Worm (Caenorhabditis elegans): ENCODE data around the gene pqn-31.

The pqn-31 gene

DNA sequence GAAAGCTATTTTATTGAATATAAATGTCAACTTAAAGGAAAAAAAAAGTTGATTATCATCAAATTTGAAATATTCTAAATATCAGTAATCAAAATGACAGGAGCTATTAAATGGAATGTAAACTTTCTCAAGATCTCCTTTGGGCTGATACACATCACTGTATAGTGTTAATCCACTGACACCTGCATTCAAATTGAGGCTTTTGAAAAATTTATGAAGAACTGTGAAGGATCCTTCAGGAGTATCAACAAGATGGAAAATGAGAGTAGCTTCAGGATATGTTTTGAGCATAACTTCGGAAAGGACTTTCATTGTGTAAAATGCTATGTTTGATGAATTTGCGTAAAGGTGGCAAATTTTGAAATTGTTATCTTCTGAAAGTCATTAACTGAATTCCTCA, 12.2 kb upstream of the pqn-31 start (continued):
- TF ChIP-seq ceh-91 (GFP tag; IDR thresholded peaks at IDR 0.05) = no peak
- no peak for TF ChIP-seq aptf-2 (GFP tag; conservative IDR thresholded peaks at IDR 0.05)
- TF ChIP-seq hrde-1 (tag; optimal IDR thresholded peaks at IDR 0.05; ENCODE audit: borderline replicate concordance) = no peak
- no peak for TF ChIP-seq F49E8.2 (tag; optimal IDR thresholded peaks at IDR 0.05; ENCODE audit: insufficient read depth)
- no peak for TF ChIP-seq ceh-58 (GFP tag; IDR thresholded peaks at IDR 0.05)
- no peak for TF ChIP-seq F10E7.11 (tag; optimal IDR thresholded peaks at IDR 0.05)
- no peak for TF ChIP-seq madf-6 (GFP tag; IDR thresholded peaks at IDR 0.05)
- TF ChIP-seq ztf-26 (tag; optimal IDR thresholded peaks at IDR 0.05) = no peak

DNA sequence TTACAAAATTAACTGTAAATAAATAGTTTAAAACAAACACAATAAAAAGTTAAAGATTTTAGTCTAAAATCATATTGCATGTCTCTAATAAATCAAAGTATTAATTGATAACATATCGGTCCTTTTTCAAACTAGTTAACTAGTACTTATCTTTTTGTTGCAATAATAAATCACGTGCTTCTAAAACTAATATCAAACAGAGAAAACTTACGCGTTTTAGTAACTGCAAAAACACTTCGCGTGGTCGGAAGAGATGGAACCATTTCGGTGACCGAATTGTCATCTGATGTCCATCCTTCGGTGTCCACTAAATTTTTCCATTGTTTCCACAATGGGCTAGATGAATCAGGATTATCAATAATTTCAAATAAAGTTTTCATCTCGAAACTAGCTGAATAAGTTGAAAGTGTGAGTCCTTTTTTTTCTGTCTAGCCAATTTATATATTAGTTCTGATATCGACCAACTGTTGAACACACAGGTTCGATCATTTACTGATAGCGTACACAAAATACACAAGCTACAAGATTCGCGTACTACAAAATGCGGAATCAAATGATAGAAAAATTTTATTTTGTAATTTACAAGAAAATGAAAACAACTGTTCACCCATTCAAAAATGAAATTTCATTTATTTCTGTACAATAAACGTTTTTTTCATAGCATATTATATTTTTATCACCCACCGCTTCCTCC, 11.0 kb upstream of the pqn-31 start, which contains the start of gene F21C10.9:
F21C10.9 (minus strand) TSS at position 417 of the 694 bp plus-strand sequence.
- TF ChIP-seq lin-26 (GFP tag; IDR thresholded peaks at IDR 0.05) (no peak), sdz-38 (tag; optimal IDR thresholded peaks at IDR 0.05) (no peak), egl-18 (GFP tag; IDR thresholded peaks at IDR 0.05) (no peak), hrde-1 (tag; optimal IDR thresholded peaks at IDR 0.05; ENCODE audit: borderline replicate concordance) (no peak), F49E8.2 (tag; optimal IDR thresholded peaks at IDR 0.05; ENCODE audit: insufficient read depth) (no peak), F37B4.10 (GFP tag; IDR thresholded peaks at IDR 0.05) (no peak), hsf-1 (GFP tag; IDR thresholded peaks at IDR 0.05) (no peak), rpc-1 (optimal IDR thresholded peaks at IDR 0.05) (no peak), rpc-1 (tag; optimal IDR thresholded peaks at IDR 0.05) (no peak), somi-1 (GFP tag; optimal IDR thresholded peaks at IDR 0.05) (no peak), hlh-12 (tag; optimal IDR thresholded peaks at IDR 0.05) (no peak), sptf-2 (GFP tag; optimal IDR thresholded peaks at IDR 0.05) (no peak), nhr-179 (tag; optimal IDR thresholded peaks at IDR 0.05) (no peak), madf-6 (GFP tag; IDR thresholded peaks at IDR 0.05) (no peak), ztf-28 (GFP tag; IDR thresholded peaks at IDR 0.05) (no peak), ekl-4 (GFP tag; IDR thresholded peaks at IDR 0.05) (no peak), B0261.1 (tag; optimal IDR thresholded peaks at IDR 0.05) (no peak), snpc-1.3 (tag; optimal IDR thresholded peaks at IDR 0.05; ENCODE audit: insufficient read depth) (no peak)

DNA sequence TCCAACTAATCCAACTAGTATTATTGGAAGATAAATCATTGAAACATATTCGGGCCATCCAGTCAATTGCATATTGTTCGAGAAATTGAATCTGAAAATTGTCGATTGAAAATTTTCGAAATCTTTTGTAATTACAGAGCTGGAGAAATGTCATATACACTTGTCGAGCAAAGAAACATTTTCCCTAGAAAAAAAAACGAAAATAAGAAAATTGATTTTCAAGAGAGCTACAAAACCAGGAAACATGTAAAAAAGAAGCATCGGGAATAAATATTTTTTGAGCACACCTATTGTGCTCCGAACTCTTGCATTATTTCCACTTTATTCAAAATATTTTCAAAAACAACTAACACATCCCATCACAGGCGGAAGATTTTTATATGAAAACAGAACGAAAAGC, 8.3 kb upstream of the pqn-31 start, which contains the start of gene frpr-6:
frpr-6 (minus strand) TSS at position 101 of the 400 bp plus-strand sequence.
- TF ChIP-seq bed-1 (GFP tag; IDR thresholded peaks at IDR 0.05) (no peak), B0035.1 (tag; optimal IDR thresholded peaks at IDR 0.05) (no peak), sptf-2 (GFP tag; optimal IDR thresholded peaks at IDR 0.05) (no peak), K11D2.4 (GFP tag; IDR thresholded peaks at IDR 0.05) (no peak), gei-17 (GFP tag; optimal IDR thresholded peaks at IDR 0.05) (no peak), snpc-1.1 (tag; optimal IDR thresholded peaks at IDR 0.05; ENCODE audit: insufficient read depth) (no peak), lsl-1 (GFP tag; optimal IDR thresholded peaks at IDR 0.05) (no peak), madf-8 (GFP tag; conservative IDR thresholded peaks at IDR 0.05) (no peak), fkh-3 (tag; optimal IDR thresholded peaks at IDR 0.05) (no peak), C17E4.6 (GFP tag; IDR thresholded peaks at IDR 0.05) (no peak), lin-40 (tag; optimal IDR thresholded peaks at IDR 0.05) (no peak), rcor-1 (GFP tag; IDR thresholded peaks at IDR 0.05) (no peak), nfya-2 (GFP tag; IDR thresholded peaks at IDR 0.05) (no peak), D2030.7 (GFP tag; IDR thresholded peaks at IDR 0.05) (no peak), F55B11.4 (tag; optimal IDR thresholded peaks at IDR 0.05; ENCODE audit: borderline replicate concordance, insufficient read depth) (no peak), cebp-1 (GFP tag; IDR thresholded peaks at IDR 0.05) (no peak), cebp-1 (tag; optimal IDR thresholded peaks at IDR 0.05) (no peak), unc-62 (GFP tag; optimal IDR thresholded peaks at IDR 0.05) (no peak), somi-1 (GFP tag; optimal IDR thresholded peaks at IDR 0.05) (no peak)
